Fruit fly (Drosophila melanogaster) whole organism, embryonic: Measurements from ENCODE around the gene Mst98Ca.

ENCODE experiments used
- Atf3 ChIP-seq: fragments of 200-800 bp; sonication (Bioruptor generic); optimal IDR thresholded peaks from 3 replicates; lab custom pipeline; 2016; ENCODE audit warnings: missing biosample characterization, missing genetic modification characterization
- C15 ChIP-seq: fragments of 200-800 bp; sonication (Bioruptor generic); IDR thresholded peaks from 3 replicates; pipeline ENCODE4 v1.3.6; 2022; ENCODE audit warnings: missing biosample characterization, missing genetic modification characterization
- CG10366 ChIP-seq: fragments of 200-800 bp; sonication (Bioruptor generic); IDR thresholded peaks from 2 replicates; pipeline ENCODE4 v1.3.6; 2022; ENCODE audit warnings: missing biosample characterization, missing genetic modification characterization
- CG11695 ChIP-seq: fragments of 200-800 bp; sonication (Bioruptor generic); IDR thresholded peaks from 3 replicates; pipeline ENCODE4 v1.3.6; 2022; ENCODE audit warnings: missing biosample characterization, missing genetic modification characterization
- CG12299 ChIP-seq: fragments of 200-800 bp; sonication (Bioruptor generic); optimal IDR thresholded peaks from 2 replicates; lab custom pipeline; 2018; ENCODE audit warnings: missing biosample characterization, mild to moderate bottlenecking, missing genetic modification characterization
- CG13775 ChIP-seq: fragments of 200-800 bp; sonication (Bioruptor generic); optimal IDR thresholded peaks from 3 replicates; lab custom pipeline; 2017; ENCODE audit warnings: missing biosample characterization, mild to moderate bottlenecking, missing genetic modification characterization
- CG14441 ChIP-seq: fragments of 200-800 bp; sonication (Bioruptor generic); IDR thresholded peaks from 2 replicates; pipeline ENCODE4 v1.3.6; 2022; ENCODE audit warnings: missing biosample characterization, missing genetic modification characterization
- CG17829 ChIP-seq: fragments of 200-800 bp; optimal IDR thresholded peaks from 2 replicates; lab custom pipeline; 2019; ENCODE audit warnings: missing biosample characterization, mild to moderate bottlenecking, missing genetic modification characterization, moderate library complexity
- CG2202 ChIP-seq: fragments of 200-800 bp; sonication (Bioruptor generic); optimal IDR thresholded peaks from 2 replicates; lab custom pipeline; 2018; ENCODE audit warnings: missing biosample characterization, mild to moderate bottlenecking, missing genetic modification characterization
- CG31365 ChIP-seq: fragments of 200-800 bp; sonication (Bioruptor generic); optimal IDR thresholded peaks from 2 replicates; lab custom pipeline; 2018; ENCODE audit warnings: missing biosample characterization, mild to moderate bottlenecking, missing genetic modification characterization
- CG3163 ChIP-seq: fragments of 200-800 bp; sonication (Bioruptor generic); optimal IDR thresholded peaks from 3 replicates; lab custom pipeline; 2016; ENCODE audit warnings: missing biosample characterization, missing genetic modification characterization
- CG32532 ChIP-seq: fragments of 200-800 bp; sonication (Bioruptor generic); IDR thresholded peaks from 2 replicates; pipeline ENCODE4 v1.3.6; 2022; ENCODE audit warnings: missing biosample characterization, missing genetic modification characterization
- CG32767 ChIP-seq: fragments of 200-800 bp; sonication (Bioruptor generic); IDR thresholded peaks from 2 replicates; pipeline ENCODE4 v1.3.6; 2022; ENCODE audit warnings: missing biosample characterization, missing genetic modification characterization
- CG34422 ChIP-seq: fragments of 200-800 bp; sonication (Bioruptor generic); IDR thresholded peaks from 3 replicates; pipeline ENCODE4 v1.3.6; 2022; ENCODE audit warnings: missing biosample characterization, missing genetic modification characterization
- CG3847 ChIP-seq: fragments of 200-800 bp; sonication (Bioruptor generic); IDR thresholded peaks from 2 replicates; pipeline ENCODE4 v1.3.6; 2022; ENCODE audit warnings: missing biosample characterization, missing genetic modification characterization
- CG5180 ChIP-seq: fragments of 200-800 bp; sonication (Bioruptor generic); optimal IDR thresholded peaks from 3 replicates; lab custom pipeline; 2017; ENCODE audit warnings: missing biosample characterization, missing genetic modification characterization, mild to moderate bottlenecking, moderate library complexity, missing genetic modification reagents
- CG6765 ChIP-seq: fragments of 200-800 bp; sonication (Bioruptor generic); optimal IDR thresholded peaks from 3 replicates; lab custom pipeline; 2017; ENCODE audit warnings: missing biosample characterization, mild to moderate bottlenecking, missing genetic modification characterization
- CoRest ChIP-seq: fragments of 200-800 bp; sonication (Bioruptor generic); optimal IDR thresholded peaks from 3 replicates; lab custom pipeline; 2018; ENCODE audit warnings: missing biosample characterization, mild to moderate bottlenecking, missing genetic modification characterization, moderate library complexity
- Doc2 ChIP-seq: fragments of 200-800 bp; sonication (Bioruptor generic); IDR thresholded peaks from 2 replicates; pipeline ENCODE4 v1.3.6; 2022; ENCODE audit warnings: missing biosample characterization, missing genetic modification characterization
- ERR ChIP-seq: fragments of 200-800 bp; sonication (Bioruptor generic); optimal IDR thresholded peaks from 2 replicates; lab custom pipeline; 2016; ENCODE audit warnings: missing biosample characterization, missing genetic modification characterization
- Fer3 ChIP-seq: fragments of 200-800 bp; sonication (Bioruptor generic); optimal IDR thresholded peaks from 2 replicates; lab custom pipeline; 2018; ENCODE audit warnings: missing biosample characterization, mild to moderate bottlenecking, missing genetic modification characterization, moderate library complexity
- H15 ChIP-seq: fragments of 200-800 bp; sonication (Bioruptor generic); IDR thresholded peaks from 3 replicates; pipeline ENCODE4 v1.3.6; 2022; ENCODE audit warnings: missing biosample characterization, missing genetic modification characterization
- HLHmδ ChIP-seq: fragments of 200-800 bp; sonication (Bioruptor generic); optimal IDR thresholded peaks from 2 replicates; lab custom pipeline; 2018; ENCODE audit warnings: missing biosample characterization, mild to moderate bottlenecking, missing genetic modification characterization, moderate library complexity
- Lim3 ChIP-seq: fragments of 200-800 bp; sonication (Bioruptor generic); IDR thresholded peaks from 2 replicates; pipeline ENCODE4 v1.3.6; 2022; ENCODE audit warnings: missing biosample characterization, missing genetic modification characterization
- MTF-1 ChIP-seq: fragments of 200-800 bp; sonication (Bioruptor generic); optimal IDR thresholded peaks from 2 replicates; lab custom pipeline; 2018; ENCODE audit warnings: missing biosample characterization, mild to moderate bottlenecking, missing genetic modification characterization, borderline replicate concordance
- Mes4 ChIP-seq: fragments of 200-800 bp; sonication (Bioruptor generic); optimal IDR thresholded peaks from 2 replicates; lab custom pipeline; 2016; ENCODE audit warnings: missing biosample characterization, missing genetic modification characterization
- Spps ChIP-seq: fragments of 200-800 bp; sonication (Bioruptor generic); optimal IDR thresholded peaks from 2 replicates; lab custom pipeline; 2018; ENCODE audit warnings: missing biosample characterization, mild to moderate bottlenecking, missing genetic modification characterization
- Sry-β ChIP-seq: fragments of 200-800 bp; sonication (Bioruptor generic); optimal IDR thresholded peaks from 2 replicates; lab custom pipeline; 2018; ENCODE audit warnings: missing biosample characterization, mild to moderate bottlenecking, missing genetic modification characterization, moderate library complexity
- Sry-δ ChIP-seq: fragments of 200-800 bp; sonication (Bioruptor generic); optimal IDR thresholded peaks from 2 replicates; lab custom pipeline; 2016; ENCODE audit warnings: missing biosample characterization, missing genetic modification characterization
- bab2 ChIP-seq: fragments of 200-800 bp; sonication (Bioruptor generic); optimal IDR thresholded peaks from 2 replicates; lab custom pipeline; 2016; ENCODE audit warnings: missing biosample characterization, missing genetic modification characterization
- bcd ChIP-seq: fragments of 200-800 bp; sonication (Bioruptor generic); optimal IDR thresholded peaks from 2 replicates; lab custom pipeline; 2017; ENCODE audit warnings: missing biosample characterization, mild to moderate bottlenecking, missing genetic modification characterization
- crp ChIP-seq, 2 experiments: fragments of 200-800 bp; sonication (Bioruptor generic); optimal IDR thresholded peaks; 2 replicates in 1 of 2; 3 replicates in 1 of 2; lab custom pipeline; 2017; ENCODE audit warnings: missing biosample characterization in 2 of 2, missing genetic modification characterization in 2 of 2, mild to moderate bottlenecking in 1 of 2, moderate library complexity in 1 of 2
- da ChIP-seq: fragments of 200-800 bp; sonication (Bioruptor generic); optimal IDR thresholded peaks from 2 replicates; lab custom pipeline; 2016; ENCODE audit warnings: missing biosample characterization, missing genetic modification characterization
- dpn ChIP-seq, 2 experiments: fragments of 200-800 bp; sonication (Bioruptor generic); optimal IDR thresholded peaks; 3 replicates each; lab custom pipeline; 2016; ENCODE audit warnings: missing biosample characterization in 2 of 2, missing genetic modification characterization in 2 of 2
- gfzf ChIP-seq: fragments of 200-800 bp; sonication (Bioruptor generic); optimal IDR thresholded peaks from 2 replicates; lab custom pipeline; 2016; ENCODE audit warnings: missing biosample characterization, mild to moderate bottlenecking, missing genetic modification characterization, moderate library complexity
- gsb-n ChIP-seq: fragments of 200-800 bp; sonication (Bioruptor generic); optimal IDR thresholded peaks from 3 replicates; lab custom pipeline; 2018; ENCODE audit warnings: missing biosample characterization, mild to moderate bottlenecking, missing genetic modification characterization
- her ChIP-seq: fragments of 200-800 bp; sonication (Bioruptor generic); optimal IDR thresholded peaks from 2 replicates; lab custom pipeline; 2016; ENCODE audit warnings: missing biosample characterization, missing genetic modification characterization
- jing ChIP-seq: fragments of 200-800 bp; sonication (Bioruptor generic); optimal IDR thresholded peaks from 2 replicates; lab custom pipeline; 2018; ENCODE audit warnings: missing biosample characterization, mild to moderate bottlenecking, missing genetic modification characterization
- kay ChIP-seq: fragments of 200-800 bp; sonication (Bioruptor generic); optimal IDR thresholded peaks from 2 replicates; lab custom pipeline; 2016; ENCODE audit warnings: missing biosample characterization, missing genetic modification characterization
- knrl ChIP-seq: fragments of 200-800 bp; sonication (Bioruptor generic); IDR thresholded peaks from 3 replicates; pipeline ENCODE4 v1.3.6; 2022; ENCODE audit warnings: missing biosample characterization, missing genetic modification characterization; ENCODE audit not compliant: partially characterized antibody
- lab ChIP-seq: fragments of 200-800 bp; sonication (Bioruptor generic); optimal IDR thresholded peaks from 3 replicates; lab custom pipeline; 2017; ENCODE audit warnings: missing biosample characterization, missing genetic modification characterization, mild to moderate bottlenecking, moderate library complexity, missing genetic modification reagents
- odd ChIP-seq: fragments of 200-800 bp; sonication (Bioruptor generic); optimal IDR thresholded peaks from 2 replicates; lab custom pipeline; 2017; ENCODE audit warnings: missing biosample characterization, mild to moderate bottlenecking, missing genetic modification characterization
- onecut ChIP-seq: fragments of 200-800 bp; sonication (Bioruptor generic); IDR thresholded peaks from 2 replicates; pipeline ENCODE4 v1.3.6; 2022; ENCODE audit warnings: missing biosample characterization, missing genetic modification characterization
- pan ChIP-seq, 4 experiments: fragments of >200 bp in 3 of 4; fragments of 200-800 bp in 1 of 4; sonication (Bioruptor generic) in 1 of 4; optimal IDR thresholded peaks in 3 of 4; IDR thresholded peaks in 1 of 4; 2 replicates each; pipeline versions ENCODE4 v1.3.6 to Lab custom; 2017 to 2022; ENCODE audit warnings: missing biosample characterization in 2 of 4, missing genetic modification characterization in 2 of 4, mixed read lengths in 1 of 4
- rib ChIP-seq: fragments of 200-800 bp; sonication (Bioruptor generic); IDR thresholded peaks from 2 replicates; pipeline ENCODE4 v1.3.6; 2022; ENCODE audit warnings: missing biosample characterization, missing genetic modification characterization
- sr ChIP-seq: fragments of 200-800 bp; sonication (Bioruptor generic); IDR thresholded peaks from 3 replicates; pipeline ENCODE4 v1.3.6; 2022; ENCODE audit warnings: missing biosample characterization, missing genetic modification characterization
- tgo ChIP-seq: fragments of 200-800 bp; sonication (Bioruptor generic); IDR thresholded peaks from 3 replicates; pipeline ENCODE4 v1.3.6; 2022; ENCODE audit warnings: missing biosample characterization, missing genetic modification characterization
- vfl ChIP-seq: fragments of 200-800 bp; sonication (Bioruptor generic); optimal IDR thresholded peaks from 2 replicates; lab custom pipeline; 2016; ENCODE audit warnings: missing biosample characterization, missing genetic modification characterization
- zen ChIP-seq: fragments of 200-800 bp; sonication (Bioruptor generic); optimal IDR thresholded peaks from 3 replicates; lab custom pipeline; 2018; ENCODE audit warnings: missing biosample characterization, mild to moderate bottlenecking, missing genetic modification characterization, moderate library complexity

Mst98Ca gene

DNA sequence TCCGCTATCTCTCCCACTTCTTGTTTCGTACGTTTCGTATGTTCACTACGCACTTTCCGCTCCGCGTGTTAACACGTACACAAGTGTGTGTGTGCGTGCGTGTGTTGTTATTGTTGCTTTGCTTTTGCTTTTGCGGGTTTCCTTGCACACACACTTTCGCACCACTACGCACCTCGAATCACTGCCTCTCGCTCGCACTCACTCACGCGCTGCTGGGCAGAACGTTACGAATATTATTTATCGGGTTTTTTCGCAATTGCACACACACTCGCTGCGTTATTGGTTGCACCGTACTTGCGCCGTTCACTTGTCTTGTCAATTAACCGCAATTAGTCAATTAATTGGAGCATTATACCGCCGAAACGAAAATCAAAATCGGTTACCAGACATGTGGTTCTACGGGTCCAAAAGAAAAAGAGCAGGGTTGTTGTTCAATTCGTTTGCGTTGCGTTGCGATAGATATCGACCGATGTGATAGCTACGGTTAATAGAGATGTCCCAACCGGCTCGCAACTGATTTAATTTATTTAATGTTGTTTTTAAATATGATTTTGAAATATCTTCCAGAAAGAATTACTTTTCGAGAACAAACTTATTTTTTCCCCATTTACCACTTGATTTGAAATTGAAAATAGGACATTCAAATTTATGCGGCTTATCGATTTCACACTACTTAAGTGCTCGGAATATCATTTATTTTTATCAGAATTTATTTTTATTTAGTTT, 45.1 kb downstream of the Mst98Ca start, which contains the start of gene larp (continued):
- TF ChIP-seq knrl (GFP tag; lab: Robert Waterston, UW) (peak; percentile 97), gfzf (GFP tag; lab: Kevin White, UChicago) (no peak), Doc2 (GFP tag; lab: Robert Waterston, UW) (no peak), ERR (GFP tag; lab: Kevin White, UChicago) (peak; percentile 7), vfl (GFP tag; lab: Kevin White, UChicago) (peak; percentile 55), Sry-β (GFP tag; lab: Kevin White, UChicago) (peak; percentile 52), MTF-1 (no peak), CG14441 (GFP tag; lab: Robert Waterston, UW) (peak; percentile 80), CoRest (tag; lab: Kevin White, UChicago) (peak; percentile 74), CG32532 (peak; percentile 90), CG12299 (tag; lab: Kevin White, UChicago) (peak; percentile 6), CG2202 (tag; lab: Kevin White, UChicago) (peak; percentile 12), Mes4 (GFP tag; lab: Kevin White, UChicago) (peak; percentile 23), lab (GFP tag; lab: Kevin White, UChicago) (peak; percentile 51), CG10366 (peak; percentile 68), CG11695 (GFP tag; lab: Robert Waterston, UW) (peak; percentile 50; the same call in 1 of the 3 replicates), CG17829 (tag; lab: Kevin White, UChicago) (peak; percentile 64), H15 (GFP tag; lab: Robert Waterston, UW) (peak; percentile 64), Lim3 (no peak), Spps (no peak), CG31365 (no peak), crp (GFP tag; optimal IDR thresholded peaks at IDR 0.05; lab: Kevin White, UChicago) (no peak), jing (GFP tag; lab: Kevin White, UChicago) (no peak), C15 (0 out of 3 replicates have a peak, but pooled peaks have one; percentile 22), Fer3 (tag; lab: Kevin White, UChicago) (peak; percentile 63), pan (optimal IDR thresholded peaks at IDR 0.05; lab: Kevin White, UChicago) (no peak), pan (GFP tag; optimal IDR thresholded peaks at IDR 0.05 in 1 of 2, IDR thresholded peaks at IDR 0.05 in 1 of 2) (peak in 1 of 2 experiments; percentile 82), bcd (peak; percentile 53), Sry-δ (GFP tag; lab: Kevin White, UChicago) (peak; percentile 92), tgo (peak; percentile 68), kay (peak; percentile 40), zen (tag; lab: Kevin White, UChicago) (peak; percentile 20), dpn (GFP tag; optimal IDR thresholded peaks at IDR 0.05; lab: Kevin White, UChicago) (peak; percentile 74 to 78), CG5180 (no peak), odd (no peak), gsb-n (tag; lab: Kevin White, UChicago) (peak; percentile 28), onecut (peak; percentile 69), sr (GFP tag; lab: Robert Waterston, UW) (no peak; the same call in 2 of the 3 replicates), Atf3 (GFP tag; lab: Kevin White, UChicago) (peak; percentile 44), CG34422 (GFP tag; lab: Robert Waterston, UW) (peak; percentile 78), CG13775 (GFP tag; lab: Kevin White, UChicago) (peak; percentile 79), CG3163 (GFP tag; lab: Kevin White, UChicago) (peak; percentile 3), HLHmδ (GFP tag; lab: Kevin White, UChicago) (no peak), rib (GFP tag; lab: Robert Waterston, UW) (no peak), bab2 (peak; percentile 73), CG32767 (peak; percentile 9; the same call in 1 of the 2 replicates), CG6765 (GFP tag; lab: Kevin White, UChicago) (no peak), her (GFP tag; lab: Kevin White, UChicago) (no peak), da (GFP tag; lab: Kevin White, UChicago) (peak; percentile 27), CG3847 (GFP tag; lab: Robert Waterston, UW) (peak; percentile 82)
